Fruit fly (Drosophila melanogaster) whole organism, wandering third instar larva: ENCODE results near the gene CG15725.

Experiments
- Abd-B ChIP-seq: fragments of >200 bp; optimal IDR thresholded peaks from 2 replicates; lab custom pipeline; 2017; ENCODE audit warnings: missing biosample characterization, missing genetic modification characterization
- CG32264 ChIP-seq: fragments of 200-800 bp; sonication (Bioruptor generic); optimal IDR thresholded peaks from 2 replicates; lab custom pipeline; 2016; ENCODE audit warnings: missing biosample characterization, missing genetic modification characterization
- CG9705 ChIP-seq: fragments of 200-800 bp; sonication (Bioruptor generic); optimal IDR thresholded peaks from 2 replicates; lab custom pipeline; 2018; ENCODE audit warnings: missing biosample characterization, mild to moderate bottlenecking, missing genetic modification characterization
- CrebA ChIP-seq: fragments of 200-800 bp; sonication (Bioruptor generic); optimal IDR thresholded peaks from 2 replicates; lab custom pipeline; 2016; ENCODE audit warnings: missing biosample characterization, mild to moderate bottlenecking, missing genetic modification characterization, borderline replicate concordance
- Dfd ChIP-seq: fragments of >200 bp; optimal IDR thresholded peaks from 2 replicates; lab custom pipeline; 2017; ENCODE audit warnings: missing biosample characterization, missing genetic modification characterization
- Dif ChIP-seq: fragments of 200-275, 200-300 bp; sonication (Bioruptor generic); optimal IDR thresholded peaks from 2 replicates; lab custom pipeline; 2018; ENCODE audit warnings: missing biosample characterization, missing genetic modification characterization; ENCODE audit not compliant: partially characterized antibody
- GATAd ChIP-seq: sonication (Bioruptor generic); optimal IDR thresholded peaks from 2 replicates; lab custom pipeline; 2016; ENCODE audit warnings: missing biosample characterization, missing genetic modification characterization
- HLH106 ChIP-seq: fragments of 200-800 bp; optimal IDR thresholded peaks from 3 replicates; lab custom pipeline; 2019; ENCODE audit warnings: missing biosample characterization, mild to moderate bottlenecking, missing genetic modification characterization, moderate library complexity
- Hnf4 ChIP-seq: fragments of 200-800 bp; sonication (Bioruptor generic); optimal IDR thresholded peaks from 2 replicates; lab custom pipeline; 2016; ENCODE audit warnings: missing biosample characterization, mild to moderate bottlenecking, missing genetic modification characterization
- Hr78 ChIP-seq: fragments of >200 bp; optimal IDR thresholded peaks from 2 replicates; lab custom pipeline; 2017; ENCODE audit warnings: missing biosample characterization, missing genetic modification characterization
- Hr83 ChIP-seq: fragments of 200-300 bp; sonication (Bioruptor generic); optimal IDR thresholded peaks from 2 replicates; lab custom pipeline; 2016; ENCODE audit warnings: missing biosample characterization, mild to moderate bottlenecking, missing genetic modification characterization, moderate library complexity; ENCODE audit not compliant: poor library complexity, severe bottlenecking
- Jra ChIP-seq: sonication (Bioruptor generic); optimal IDR thresholded peaks from 2 replicates; lab custom pipeline; 2016; ENCODE audit warnings: missing biosample characterization, missing genetic modification characterization
- Mio ChIP-seq: sonication (Bioruptor generic); optimal IDR thresholded peaks from 2 replicates; lab custom pipeline; 2016; ENCODE audit warnings: missing biosample characterization, missing genetic modification characterization
- Myc ChIP-seq: fragments of >200 bp; optimal IDR thresholded peaks from 2 replicates; lab custom pipeline; 2017
- N ChIP-seq: fragments of >200 bp; optimal IDR thresholded peaks from 2 replicates; lab custom pipeline; 2018; ENCODE audit warnings: missing biosample characterization, missing external identifiers, missing genetic modification characterization
- OdsH ChIP-seq: fragments of 200-800 bp; sonication (Bioruptor generic); optimal IDR thresholded peaks from 2 replicates; lab custom pipeline; 2016; ENCODE audit warnings: missing biosample characterization, mild to moderate bottlenecking, missing genetic modification characterization
- Rel ChIP-seq, 2 experiments: fragments of 200-800 bp; sonication (Bioruptor generic) in 1 of 2; optimal IDR thresholded peaks; 2 replicates in 1 of 2; 3 replicates in 1 of 2; lab custom pipeline; 2016 to 2019; ENCODE audit warnings: mild to moderate bottlenecking in 2 of 2, missing biosample characterization in 2 of 2, missing genetic modification characterization in 2 of 2, moderate library complexity in 1 of 2
- Sp1 ChIP-seq: fragments of 200-800 bp; sonication (Bioruptor generic); optimal IDR thresholded peaks from 3 replicates; lab custom pipeline; 2019; ENCODE audit warnings: missing biosample characterization, mild to moderate bottlenecking, missing genetic modification characterization, moderate library complexity
- Vsx2 ChIP-seq: fragments of 200-300, 225-300 bp; sonication (Bioruptor generic); optimal IDR thresholded peaks from 2 replicates; lab custom pipeline; 2018; ENCODE audit warnings: missing biosample characterization, missing genetic modification characterization; ENCODE audit not compliant: partially characterized antibody
- br ChIP-seq: fragments of 200-800 bp; sonication (Bioruptor generic); optimal IDR thresholded peaks from 2 replicates; lab custom pipeline; 2016; ENCODE audit warnings: missing biosample characterization, missing genetic modification characterization
- brk ChIP-seq: fragments of 200-800 bp; sonication (Bioruptor generic); optimal IDR thresholded peaks from 2 replicates; lab custom pipeline; 2016; ENCODE audit warnings: missing biosample characterization, mild to moderate bottlenecking, missing genetic modification characterization
- dl ChIP-seq, 2 experiments: fragments of 175-275, 200-275 bp in 1 of 2; fragments of 200-275 bp in 1 of 2; sonication (Bioruptor generic); optimal IDR thresholded peaks; lab custom pipeline; 2018; ENCODE audit warnings: mild to moderate bottlenecking in 2 of 2, missing biosample characterization in 2 of 2, missing genetic modification characterization in 2 of 2, moderate library complexity in 2 of 2; ENCODE audit not compliant: partially characterized antibody in 2 of 2, insufficient read depth in 1 of 2
- dmrt93B ChIP-seq: fragments of 200-800 bp; sonication (Bioruptor generic); optimal IDR thresholded peaks from 2 replicates; lab custom pipeline; 2018; ENCODE audit warnings: missing biosample characterization, mild to moderate bottlenecking, missing genetic modification characterization
- dsf ChIP-seq: sonication (Bioruptor generic); optimal IDR thresholded peaks from 2 replicates; lab custom pipeline; 2016; ENCODE audit warnings: missing biosample characterization, missing genetic modification characterization, borderline replicate concordance
- ey ChIP-seq: fragments of 200-800 bp; sonication (Bioruptor generic); optimal IDR thresholded peaks from 2 replicates; lab custom pipeline; 2016; ENCODE audit warnings: missing biosample characterization, missing genetic modification characterization
- foxo ChIP-seq, 2 experiments: fragments of 200-800 bp; sonication (Bioruptor generic); optimal IDR thresholded peaks; 2 replicates in 1 of 2; 3 replicates in 1 of 2; lab custom pipeline; 2016 to 2017; ENCODE audit warnings: missing biosample characterization in 2 of 2, missing genetic modification characterization in 2 of 2
- fru ChIP-seq: fragments of 200-800 bp; sonication (Bioruptor generic); optimal IDR thresholded peaks from 3 replicates; lab custom pipeline; 2016; ENCODE audit warnings: missing biosample characterization, mild to moderate bottlenecking, missing genetic modification characterization
- h ChIP-seq: fragments of 200-800 bp; sonication (Bioruptor generic); optimal IDR thresholded peaks from 3 replicates; lab custom pipeline; 2016; ENCODE audit warnings: missing biosample characterization, mild to moderate bottlenecking, missing genetic modification characterization
- jim ChIP-seq: fragments of 175-275, 200-325 bp; sonication (Bioruptor generic); optimal IDR thresholded peaks from 2 replicates; lab custom pipeline; 2016; ENCODE audit warnings: missing biosample characterization, mild to moderate bottlenecking, missing genetic modification characterization
- lola ChIP-seq: fragments of >200 bp; optimal IDR thresholded peaks from 2 replicates; lab custom pipeline; 2017; ENCODE audit warnings: missing biosample characterization, missing genetic modification characterization
- pan ChIP-seq: fragments of >200 bp; optimal IDR thresholded peaks from 2 replicates; lab custom pipeline; 2017
- psq ChIP-seq: fragments of 200-800 bp; sonication (Bioruptor generic); optimal IDR thresholded peaks from 3 replicates; lab custom pipeline; 2017; ENCODE audit warnings: missing biosample characterization, mild to moderate bottlenecking, missing genetic modification characterization, moderate library complexity
- rgr ChIP-seq: fragments of 200-800 bp; sonication (Bioruptor generic); optimal IDR thresholded peaks from 3 replicates; lab custom pipeline; 2016; ENCODE audit warnings: missing biosample characterization, mild to moderate bottlenecking, missing genetic modification characterization
- sage ChIP-seq: fragments of 200-800 bp; sonication (Bioruptor generic); optimal IDR thresholded peaks from 2 replicates; lab custom pipeline; 2016; ENCODE audit warnings: missing biosample characterization, mild to moderate bottlenecking, missing genetic modification characterization
- sv ChIP-seq: fragments of 200-800 bp; sonication (Bioruptor generic); optimal IDR thresholded peaks from 3 replicates; lab custom pipeline; 2016; ENCODE audit warnings: missing biosample characterization, missing genetic modification characterization
- tai ChIP-seq: sonication (Bioruptor generic); optimal IDR thresholded peaks from 2 replicates; lab custom pipeline; 2016; ENCODE audit warnings: missing biosample characterization, missing genetic modification characterization
- usp ChIP-seq: fragments of >200 bp; optimal IDR thresholded peaks from 2 replicates; lab custom pipeline; 2017; ENCODE audit warnings: missing biosample characterization, missing genetic modification characterization
- woc ChIP-seq: sonication (Bioruptor generic); optimal IDR thresholded peaks from 2 replicates; lab custom pipeline; 2016; ENCODE audit warnings: missing biosample characterization, mild to moderate bottlenecking, missing genetic modification characterization

CG15725 gene

dm6 chrX:12669659-12670488 is 35.8 kb upstream of the CG15725 start (continued):
- peak; percentile 94 for TF ChIP-seq psq (GFP tag; lab: Kevin White, UChicago)
- peak; percentile 71 for TF ChIP-seq h (GFP tag; lab: Kevin White, UChicago)
- peak; percentile 72 for TF ChIP-seq HLH106
- TF ChIP-seq, all 38 proteins: peak for 24

dm6 chrX:12670530-12671285 is 34.9 kb upstream of the CG15725 start:
- no peak for TF ChIP-seq dmrt93B (GFP tag; lab: Kevin White, UChicago)
- TF ChIP-seq psq (GFP tag; lab: Kevin White, UChicago), result peak; percentile 79
- TF ChIP-seq, all 38 proteins: peak for 1

dm6 chrX:12672317-12673172 is 33.1 kb upstream of the CG15725 start:
- TF ChIP-seq jim (no peak), brk (peak; percentile 26), Mio (no peak), tai (GFP tag; lab: Kevin White, UChicago) (no peak), Hnf4 (GFP tag; lab: Kevin White, UChicago) (no peak), OdsH (no peak), rgr (GFP tag; lab: Kevin White, UChicago) (no peak), foxo (GFP tag; optimal IDR thresholded peaks at IDR 0.05; lab: Kevin White, UChicago) (peak in 1 of 2 experiments; percentile 26), sage (GFP tag; lab: Kevin White, UChicago) (no peak), usp (no peak), CG32264 (GFP tag; lab: Kevin White, UChicago) (no peak), psq (GFP tag; lab: Kevin White, UChicago) (peak; percentile 44), Dif (GFP tag; lab: Kevin White, UChicago) (peak; percentile 42), br (GFP tag; lab: Kevin White, UChicago) (no peak), dl (GFP tag; optimal IDR thresholded peaks at IDR 0.05; lab: Kevin White, UChicago; ENCODE audit: insufficient read depth in 1 of 2, partially characterized antibody in 2 of 2) (peak in 1 of 2 experiments; percentile 48), h (GFP tag; lab: Kevin White, UChicago) (peak; percentile 33), Rel (GFP tag; optimal IDR thresholded peaks at IDR 0.05; lab: Kevin White, UChicago) (no peak), Rel (tag; optimal IDR thresholded peaks at IDR 0.05; lab: Kevin White, UChicago) (no peak), Dfd (GFP tag; lab: Kevin White, UChicago) (no peak), pan (lab: Kevin White, UChicago) (no peak), Sp1 (GFP tag; lab: Kevin White, UChicago) (peak; percentile 37), Abd-B (GFP tag; lab: Kevin White, UChicago) (no peak), HLH106 (no peak), Vsx2 (GFP tag; lab: Kevin White, UChicago) (no peak), Jra (peak; percentile 10), GATAd (GFP tag; lab: Kevin White, UChicago) (no peak), fru (GFP tag; lab: Kevin White, UChicago) (peak; percentile 45), dmrt93B (GFP tag; lab: Kevin White, UChicago) (no peak), N (GFP tag; lab: Kevin White, UChicago) (no peak), Hr83 (GFP tag; lab: Kevin White, UChicago) (peak; percentile 7), ey (GFP tag; lab: Kevin White, UChicago) (peak; percentile 34), Hr78 (no peak), woc (GFP tag; lab: Kevin White, UChicago) (peak; percentile 15), Myc (lab: Kevin White, UChicago) (no peak), CG9705 (GFP tag; lab: Kevin White, UChicago) (no peak), dsf (GFP tag; lab: Kevin White, UChicago) (no peak), lola (GFP tag; lab: Kevin White, UChicago) (no peak), sv (GFP tag; lab: Kevin White, UChicago) (no peak), CrebA (GFP tag; lab: Kevin White, UChicago) (peak; percentile 70)
